Fruit fly (Drosophila melanogaster) whole organism, embryonic: ENCODE measurements around the gene CG2901.

Experiments
- CG10959 ChIP-seq: fragments of 200-800 bp; sonication (Bioruptor generic); IDR thresholded peaks from 2 replicates; pipeline ENCODE4 v1.3.6; 2022; ENCODE audit warnings: missing biosample characterization, missing genetic modification characterization
- CG13296 ChIP-seq: fragments of 200-800 bp; sonication (Bioruptor generic); optimal IDR thresholded peaks from 3 replicates; lab custom pipeline; 2018; ENCODE audit warnings: missing biosample characterization, mild to moderate bottlenecking, missing genetic modification characterization
- CG16863 ChIP-seq: fragments of 200-800 bp; sonication (Bioruptor generic); optimal IDR thresholded peaks from 3 replicates; lab custom pipeline; 2016; ENCODE audit warnings: missing biosample characterization, missing genetic modification characterization
- CG18011 ChIP-seq: fragments of 200-800 bp; sonication (Bioruptor generic); optimal IDR thresholded peaks from 2 replicates; lab custom pipeline; 2017; ENCODE audit warnings: missing biosample characterization, missing genetic modification characterization, mild to moderate bottlenecking, moderate library complexity, missing genotype
- CG18764 ChIP-seq: fragments of 200-800 bp; sonication (Bioruptor generic); optimal IDR thresholded peaks from 3 replicates; lab custom pipeline; 2016; ENCODE audit warnings: missing biosample characterization, missing genetic modification characterization
- CG9932 ChIP-seq: fragments of 200-800 bp; sonication (Bioruptor generic); IDR thresholded peaks from 2 replicates; pipeline ENCODE4 v1.3.6; 2022; ENCODE audit warnings: missing biosample characterization, missing genetic modification characterization
- Doc2 ChIP-seq: fragments of 200-800 bp; sonication (Bioruptor generic); IDR thresholded peaks from 2 replicates; pipeline ENCODE4 v1.3.6; 2022; ENCODE audit warnings: missing biosample characterization, missing genetic modification characterization
- Hr39 ChIP-seq: fragments of >200 bp; optimal IDR thresholded peaks from 2 replicates; lab custom pipeline; 2017
- Meics ChIP-seq: fragments of 200-800 bp; sonication (Bioruptor generic); optimal IDR thresholded peaks from 2 replicates; lab custom pipeline; 2017; ENCODE audit warnings: missing biosample characterization, mild to moderate bottlenecking, missing genetic modification characterization
- Ssrp ChIP-seq: fragments of 200-800 bp; sonication (Bioruptor generic); optimal IDR thresholded peaks from 2 replicates; lab custom pipeline; 2018; ENCODE audit warnings: missing biosample characterization, mild to moderate bottlenecking, missing genetic modification characterization, moderate library complexity
- amos ChIP-seq: fragments of 200-800 bp; sonication (Bioruptor generic); IDR thresholded peaks from 2 replicates; pipeline ENCODE4 v1.3.6; 2022; ENCODE audit warnings: missing biosample characterization, missing genetic modification characterization; ENCODE audit not compliant: partially characterized antibody
- tap ChIP-seq: fragments of 200-800 bp; optimal IDR thresholded peaks from 3 replicates; lab custom pipeline; 2019; ENCODE audit warnings: missing biosample characterization, mild to moderate bottlenecking, missing genetic modification characterization, moderate library complexity
- tup ChIP-seq: fragments of 200-800 bp; sonication (Bioruptor generic); optimal IDR thresholded peaks from 2 replicates; lab custom pipeline; 2016; ENCODE audit warnings: missing biosample characterization, mild to moderate bottlenecking, missing genetic modification characterization, moderate library complexity

DNA sequence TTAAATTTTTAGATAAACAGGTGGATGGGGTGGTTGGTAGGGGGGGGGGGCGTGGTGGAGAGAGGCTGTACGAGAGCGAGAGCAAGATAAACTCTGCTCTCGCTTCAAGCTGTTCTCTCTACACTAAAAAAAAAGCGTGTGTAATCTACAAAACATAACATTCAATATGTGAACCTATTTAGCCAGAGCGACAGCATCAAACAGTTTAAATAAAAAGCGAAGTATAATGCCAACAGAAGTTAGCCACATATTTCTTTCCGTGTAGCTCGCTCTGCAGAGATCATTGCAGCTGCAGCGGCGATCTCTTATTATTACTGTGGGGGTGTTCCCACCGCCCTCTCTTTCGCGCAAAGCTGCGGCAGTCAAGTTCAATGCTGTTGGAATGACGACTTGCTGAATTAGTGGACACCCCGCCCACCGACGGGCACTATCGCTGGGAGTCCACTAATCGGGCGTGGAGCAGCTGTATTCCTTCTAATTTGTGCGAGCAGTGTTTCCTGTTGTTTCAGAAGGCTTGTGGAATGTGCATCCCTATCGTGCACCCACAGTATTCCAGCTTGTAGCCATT is 40.5 kb downstream of the CG2901 start, which contains the start of gene CG2930:
- TF ChIP-seq tap (tag; lab: Kevin White, UChicago) (peak; percentile 72), Meics (GFP tag; lab: Kevin White, UChicago) (peak; percentile 69), Doc2 (peak; percentile 60; the same call in 1 of the 2 replicates), CG10959 (GFP tag; lab: Robert Waterston, UW) (peak; percentile 90), CG18764 (GFP tag; lab: Kevin White, UChicago) (peak; percentile 79), CG13296 (GFP tag; lab: Kevin White, UChicago) (peak; percentile 55), CG9932 (0 out of 2 replicates have a peak, but pooled peaks have one; percentile 35), amos (no peak), CG18011 (GFP tag; lab: Kevin White, UChicago) (peak; percentile 19), Ssrp (tag; lab: Kevin White, UChicago) (peak; percentile 81), tup (GFP tag; lab: Kevin White, UChicago) (peak; percentile 72), CG16863 (GFP tag; lab: Kevin White, UChicago) (peak; percentile 84), Hr39 (lab: Kevin White, UChicago) (no peak)
